Fruit fly (Drosophila melanogaster): ENCODE measurements around the gene eIF5B.

eIF5B gene

dm6 chr3L:3384596-3385436 lies 76.0 kb downstream of the eIF5B start (continued):
- TF ChIP-seq gce (GFP tag; IDR thresholded peaks at IDR 0.05): no peak
- TF ChIP-seq Ada2b (GFP tag; IDR thresholded peaks at IDR 0.05): no peak
- no peak for TF ChIP-seq CG8478 (optimal IDR thresholded peaks at IDR 0.05)
- 0 out of 2 replicates have a peak, but pooled peaks have one; percentile 23 for TF ChIP-seq CG6689 (GFP tag; IDR thresholded peaks at IDR 0.05)
- no peak for TF ChIP-seq tll (GFP tag; optimal IDR thresholded peaks at IDR 0.05)
- TF ChIP-seq crol (GFP tag; IDR thresholded peaks at IDR 0.05): 0 out of 2 replicates have a peak, but pooled peaks have one; percentile 26
- peak; percentile 49 for TF ChIP-seq BtbVII (GFP tag; optimal IDR thresholded peaks at IDR 0.05)
- TF ChIP-seq Nf-YA (GFP tag; IDR thresholded peaks at IDR 0.05): no peak
- TF ChIP-seq CG2129 (GFP tag; IDR thresholded peaks at IDR 0.05; ENCODE audit: partially characterized antibody): no peak
- peak; percentile 59; the same call in 2 of the 3 replicates for TF ChIP-seq zfh1 (GFP tag; IDR thresholded peaks at IDR 0.05)
- TF ChIP-seq Eip74EF (GFP tag; optimal IDR thresholded peaks at IDR 0.05): no peak
- TF ChIP-seq Neu2 (GFP tag; optimal IDR thresholded peaks at IDR 0.05; ENCODE audit: borderline replicate concordance): no peak
- peak; percentile 18 for TF ChIP-seq CG2116 (GFP tag; optimal IDR thresholded peaks at IDR 0.05)
- peak; percentile 44; the same call in 1 of the 3 replicates for TF ChIP-seq tgo (GFP tag; IDR thresholded peaks at IDR 0.05)
- peak; percentile 66 for TF ChIP-seq Oli (tag; optimal IDR thresholded peaks at IDR 0.05)
- peak; percentile 51 for TF ChIP-seq slbo (GFP tag; IDR thresholded peaks at IDR 0.05)
- TF ChIP-seq Antp (GFP tag; optimal IDR thresholded peaks at IDR 0.05): no peak
- TF ChIP-seq CG6854 (GFP tag; optimal IDR thresholded peaks at IDR 0.05): no peak
- no peak for TF ChIP-seq CG3847 (GFP tag; IDR thresholded peaks at IDR 0.05)
- TF ChIP-seq CG3065 (GFP tag; optimal IDR thresholded peaks at IDR 0.05): no peak
- TF ChIP-seq lola (GFP tag; optimal IDR thresholded peaks at IDR 0.05): peak in 1 of 3 experiments; percentile 81
- TF ChIP-seq D19B (GFP tag; optimal IDR thresholded peaks at IDR 0.05): peak; percentile 88
- TF ChIP-seq CG9817 (tag; optimal IDR thresholded peaks at IDR 0.05): no peak
- no peak for TF ChIP-seq ara (GFP tag; IDR thresholded peaks at IDR 0.05)
- peak; percentile 69 for TF ChIP-seq CG12769 (tag; optimal IDR thresholded peaks at IDR 0.05)
- TF ChIP-seq D19A (tag; optimal IDR thresholded peaks at IDR 0.05): peak; percentile 59
- peak; percentile 29 for TF ChIP-seq Asciz (GFP tag; optimal IDR thresholded peaks at IDR 0.05)
- no peak for TF ChIP-seq CG6683 (GFP tag; optimal IDR thresholded peaks at IDR 0.05)
- TF ChIP-seq btn (GFP tag; optimal IDR thresholded peaks at IDR 0.05): no peak
- TF ChIP-seq CG3163 (GFP tag; optimal IDR thresholded peaks at IDR 0.05): no peak
- 0 out of 2 replicates have a peak, but pooled peaks have one; percentile 33 for TF ChIP-seq sisA (GFP tag; IDR thresholded peaks at IDR 0.05)
- TF ChIP-seq cato (GFP tag; optimal IDR thresholded peaks at IDR 0.05; ENCODE audit: borderline replicate concordance): no peak
- TF ChIP-seq psq (GFP tag; optimal IDR thresholded peaks at IDR 0.05): no peak
- no peak for TF ChIP-seq Hand (GFP tag; optimal IDR thresholded peaks at IDR 0.05)
- TF ChIP-seq croc (GFP tag; conservative IDR thresholded peaks at IDR 0.05): no peak; the same call in 2 of the 3 replicates
- no peak for TF ChIP-seq Hey (tag; optimal IDR thresholded peaks at IDR 0.05)
- TF ChIP-seq CG8281 (tag; optimal IDR thresholded peaks at IDR 0.05): no peak
- no peak for TF ChIP-seq CG4854 (GFP tag; optimal IDR thresholded peaks at IDR 0.05)
- TF ChIP-seq chn (GFP tag; optimal IDR thresholded peaks at IDR 0.05): no peak
- no peak for TF ChIP-seq tup (GFP tag; optimal IDR thresholded peaks at IDR 0.05)
- no peak for TF ChIP-seq Gsc (GFP tag; IDR thresholded peaks at IDR 0.05)
- TF ChIP-seq ranshi (GFP tag; IDR thresholded peaks at IDR 0.05): no peak; the same call in 1 of the 2 replicates
- TF ChIP-seq Scr (GFP tag; IDR thresholded peaks at IDR 0.05; ENCODE audit: partially characterized antibody): no peak
- peak; percentile 46 for TF ChIP-seq Ptx1 (GFP tag; IDR thresholded peaks at IDR 0.05)
- peak; percentile 43 for TF ChIP-seq CG12659 (GFP tag; optimal IDR thresholded peaks at IDR 0.05)
- no peak for TF ChIP-seq gcm (GFP tag; optimal IDR thresholded peaks at IDR 0.05)
- TF ChIP-seq tin (GFP tag; optimal IDR thresholded peaks at IDR 0.05): no peak
- no peak for TF ChIP-seq CG3995 (GFP tag; optimal IDR thresholded peaks at IDR 0.05)
